Worm (Caenorhabditis elegans) whole organism, L4/young adult: ENCODE data around the gene T19D12.1.

Source experiments
- W03F9.2 ChIP-seq: fragments of 150-350 bp; optimal IDR thresholded peaks from 2 replicates; lab custom pipeline; 2014; ENCODE audit warnings: missing biosample characterization, missing genetic modification characterization
- dao-5 ChIP-seq: sonication (generic microtip); optimal IDR thresholded peaks from 2 replicates; lab custom pipeline; 2016; ENCODE audit warnings: missing genotype, missing genetic modification characterization, moderate library complexity, missing compliant biosample characterization
- him-1 ChIP-seq: sonication (generic microtip); optimal IDR thresholded peaks from 2 replicates; lab custom pipeline; 2016; ENCODE audit warnings: missing genotype, missing genetic modification reagents, missing genetic modification characterization, missing compliant biosample characterization

ce11 chrII:6695388-6695787 lies 28.7 kb downstream of the T19D12.1 start, which contains the start of gene C18H9.5:
- TF ChIP-seq dao-5 (tag; lab: Kevin White, UChicago) (no peak), W03F9.2 (tag; lab: Kevin White, UChicago) (no peak), him-1 (no peak)
